Fruit fly (Drosophila melanogaster) ovary, adult (tissue): ENCODE data around the gene Pgk.

ENCODE experiments used
- CG17801 ChIP-seq: fragments of 200-800 bp; optimal IDR thresholded peaks from 2 replicates; lab custom pipeline; 2019; ENCODE audit warnings: missing biosample characterization, mild to moderate bottlenecking, missing genetic modification characterization, moderate library complexity; ENCODE audit not compliant: partially characterized antibody

Pgk gene

DNA sequence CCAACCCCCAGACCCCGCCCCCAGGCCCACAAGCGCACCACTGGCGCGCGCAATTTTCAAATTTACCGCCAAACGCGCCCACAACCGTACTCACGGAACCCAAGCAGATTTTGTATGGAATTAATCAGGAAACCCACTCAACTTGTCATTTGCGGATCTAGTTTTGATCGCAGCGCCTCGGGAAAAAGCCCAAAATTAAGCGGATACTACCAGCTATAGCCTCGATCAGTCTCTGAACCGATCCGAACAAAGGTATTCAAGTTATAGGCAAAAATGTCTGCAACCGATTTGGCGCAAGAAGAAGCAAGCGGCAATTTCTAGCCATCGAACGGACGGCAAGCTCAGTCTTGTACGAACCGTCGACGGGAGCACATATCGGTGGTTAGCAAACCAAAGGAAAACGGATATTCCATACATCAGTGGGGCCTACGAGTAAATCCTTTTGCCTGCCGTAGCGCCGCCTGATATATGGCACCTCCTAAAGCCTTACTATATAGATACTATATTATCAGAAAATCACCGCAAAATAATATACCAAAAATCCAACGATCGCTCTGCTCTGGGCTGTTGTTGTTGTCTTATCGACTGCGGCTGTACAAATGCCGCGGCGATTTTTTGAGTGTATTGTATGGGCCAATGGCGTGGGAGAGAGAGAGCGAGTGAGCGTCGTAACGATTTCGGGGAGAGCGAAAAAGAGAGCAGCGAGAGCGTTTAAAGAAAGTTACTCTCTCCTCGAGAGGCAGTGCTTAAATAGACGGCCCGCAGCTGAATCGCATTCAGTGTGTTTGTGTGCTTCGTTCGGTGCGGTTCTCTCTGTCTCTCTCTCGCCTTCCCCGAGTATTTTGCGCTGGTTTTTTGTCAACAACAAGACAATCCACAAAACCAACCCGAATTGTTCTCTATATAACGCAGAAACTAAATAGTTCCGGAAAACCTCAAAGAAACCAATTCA is at the start of gene Pgk:
Gene Pgk (minus strand): TSS at position 609 of the 952 bp plus-strand sequence.
- peak; percentile 75 for TF ChIP-seq CG17801 (GFP tag; lab: Kevin White, UChicago)

dm6 chr2L:2802527-2802926 is 49.7 kb upstream of the Pgk start:
- TF ChIP-seq CG17801 (GFP tag; lab: Kevin White, UChicago): no peak

DNA sequence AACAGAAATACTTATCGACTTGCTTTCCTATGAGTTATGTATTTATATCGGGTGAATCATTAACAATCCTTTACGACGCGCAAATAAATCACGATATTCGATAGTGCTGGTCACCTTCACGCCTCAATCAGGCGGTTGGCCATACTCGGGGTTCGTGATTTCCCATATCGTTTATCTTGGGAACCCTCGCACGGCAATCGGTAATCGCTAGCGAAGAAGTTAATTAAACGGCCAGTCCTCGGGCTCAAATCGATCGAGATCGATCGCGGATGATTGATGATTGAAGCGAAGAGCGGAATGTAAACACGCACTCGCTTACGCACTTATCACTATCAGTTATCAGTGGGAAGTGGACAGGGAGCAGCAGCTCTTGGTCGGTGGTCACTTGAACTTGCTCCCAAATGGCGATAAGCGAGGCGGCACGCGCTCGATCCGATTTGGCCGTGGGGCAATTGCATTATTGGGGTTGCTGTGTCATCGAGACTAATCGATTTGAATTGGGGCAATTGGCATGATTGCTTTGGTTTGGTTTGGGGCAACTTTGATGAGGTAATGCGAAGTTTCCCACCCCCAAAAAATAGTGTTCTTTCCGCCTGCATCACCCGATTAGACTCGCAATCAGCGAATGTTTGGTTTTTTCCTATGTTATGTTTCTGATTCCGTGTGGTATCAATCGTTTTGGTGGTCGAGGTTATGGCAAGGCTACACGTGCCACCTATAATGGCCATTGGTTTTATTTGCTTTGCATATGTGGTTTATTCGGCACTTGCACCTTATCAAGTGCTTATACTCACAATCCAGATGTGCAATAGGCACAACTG is 48.3 kb upstream of the Pgk start:
- no peak for TF ChIP-seq CG17801 (GFP tag; lab: Kevin White, UChicago)

dm6 chr2L:2799909-2800478 is 47.1 kb upstream of the Pgk start, which contains the start of gene Syt1:
Gene Syt1, minus strand, starts transcription at chr2L:2799979.
- no peak for TF ChIP-seq CG17801 (GFP tag; lab: Kevin White, UChicago)

- no peak for TF ChIP-seq CG17801 (GFP tag; lab: Kevin White, UChicago)
Measured at dm6 chr2L:2797186-2797585, 44.3 kb upstream of the Pgk start.

dm6 chr2L:2782790-2783189 is 29.9 kb upstream of the Pgk start:
- no peak for TF ChIP-seq CG17801 (GFP tag; lab: Kevin White, UChicago)

DNA sequence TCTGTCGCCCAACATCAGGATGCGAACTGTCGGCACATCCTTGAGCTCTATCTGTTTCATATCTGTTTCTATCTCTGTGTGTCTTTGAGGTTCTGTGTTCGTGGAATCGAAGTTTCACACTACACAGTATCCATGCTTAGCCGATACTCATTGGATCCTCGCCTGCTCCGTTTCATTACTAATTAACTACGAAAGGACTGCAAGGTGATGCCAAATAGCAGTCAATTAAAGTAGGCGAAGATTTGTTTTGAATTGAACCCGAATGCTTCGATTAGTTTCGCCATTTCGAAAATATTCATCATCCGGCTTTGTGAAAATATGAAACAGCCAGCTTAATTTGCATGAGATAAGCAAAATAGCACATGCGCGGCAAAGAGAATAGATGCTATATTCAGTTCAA is 18.8 kb upstream of the Pgk start, which contains the start of gene CG15399:
Gene CG15399 (minus strand): TSS at position 101 of the 400 bp plus-strand sequence.
- TF ChIP-seq CG17801 (GFP tag; lab: Kevin White, UChicago): no peak

DNA sequence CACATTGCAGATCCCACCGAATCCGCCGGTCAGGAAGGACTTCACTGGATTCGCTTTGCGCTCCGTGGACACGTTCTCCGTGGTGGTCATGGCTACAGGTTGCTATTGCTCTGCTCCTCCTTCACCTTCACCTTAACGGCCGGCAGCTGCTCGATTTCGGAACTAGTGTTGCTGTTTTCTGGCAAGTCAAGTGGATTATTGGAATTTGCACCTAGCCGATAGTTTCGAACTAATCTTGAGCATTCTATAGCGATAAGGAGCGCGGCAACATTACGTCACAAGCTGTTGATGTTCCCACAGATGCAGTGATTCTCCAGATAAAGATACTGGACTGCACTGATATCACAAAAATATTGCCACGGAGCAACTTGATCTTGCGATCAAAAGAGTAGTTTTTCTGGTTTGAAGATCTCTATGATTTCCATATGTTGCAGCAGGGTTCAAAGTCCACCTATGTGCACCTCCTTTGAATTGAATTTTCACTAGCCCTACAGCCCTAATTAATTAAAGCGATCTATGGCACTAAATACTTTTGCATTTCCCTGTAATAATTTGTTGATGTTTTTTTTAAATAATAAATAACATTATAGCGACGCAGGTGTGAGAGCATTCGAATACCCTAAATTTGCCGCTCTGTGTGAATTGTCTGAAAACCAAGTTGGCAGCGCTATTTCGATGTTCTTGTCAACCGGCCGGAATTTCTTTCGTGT is 16.8 kb upstream of the Pgk start, which contains the start of the genes colt and HINT1:
Gene colt (minus strand): TSS at position 594 of the 710 bp plus-strand sequence.
Gene HINT1 (plus strand): TSS at position 660 of the 710 bp plus-strand sequence.
- TF ChIP-seq CG17801 (GFP tag; lab: Kevin White, UChicago): peak; percentile 55

dm6 chr2L:2767627-2768026 is 14.8 kb upstream of the Pgk start, which contains the start of the genes Taf10b and Taf10:
Gene Taf10b, minus strand, starts transcription at chr2L:2767845.
Gene Taf10, plus strand, starts transcription at chr2L:2767890.
- TF ChIP-seq CG17801 (GFP tag; lab: Kevin White, UChicago): peak; percentile 28

- TF ChIP-seq CG17801 (GFP tag; lab: Kevin White, UChicago): peak; percentile 93
Measured at dm6 chr2L:2765659-2766373, 12.9 kb upstream of the Pgk start, which contains the start of the genes Snx21 and aph-1. Gene Snx21, minus strand, starts transcription at chr2L:2765665. Gene aph-1, plus strand, starts transcription at chr2L:2766233.

DNA sequence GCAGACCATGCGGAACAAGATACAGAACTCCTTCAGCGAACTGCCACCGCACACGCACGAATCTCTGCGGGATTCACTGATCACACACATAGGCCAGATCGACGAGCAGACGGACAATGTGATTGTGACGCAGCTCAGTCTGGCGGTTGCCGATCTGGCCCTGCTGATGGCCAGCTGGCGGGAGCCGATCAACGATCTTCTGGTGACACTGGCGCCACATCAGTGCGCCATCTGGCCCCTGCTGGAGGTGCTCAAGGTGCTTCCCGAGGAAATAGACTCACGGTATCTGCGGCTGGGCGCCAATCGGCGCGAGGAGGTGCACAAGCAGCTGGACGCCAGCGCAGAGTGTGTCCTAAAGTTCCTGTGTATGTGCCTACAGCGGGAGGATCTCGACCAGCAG is 7.4 kb upstream of the Pgk start:
- no peak for TF ChIP-seq CG17801 (GFP tag; lab: Kevin White, UChicago)

- TF ChIP-seq CG17801 (GFP tag; lab: Kevin White, UChicago): peak; percentile 92
Measured at dm6 chr2L:2759654-2760053, 6.8 kb upstream of the Pgk start, which contains the start of the genes HemK2, Snapin and Tnpo-SR. Gene HemK2, minus strand, starts transcription at chr2L:2759677. Gene Snapin, minus strand, starts transcription at chr2L:2759677. Gene Tnpo-SR, plus strand, starts transcription at chr2L:2759924.
